Worm (Caenorhabditis elegans): ENCODE data around the gene cutl-24.

- TF ChIP-seq hlh-30 (tag; optimal IDR thresholded peaks at IDR 0.05; ENCODE audit: insufficient read depth) (no peak), egl-27 (tag; optimal IDR thresholded peaks at IDR 0.05) (no peak), hmg-1.1 (GFP tag; IDR thresholded peaks at IDR 0.05) (no peak), Y48G9A.11 (GFP tag; IDR thresholded peaks at IDR 0.05) (no peak), ceh-32 (tag; optimal IDR thresholded peaks at IDR 0.05; ENCODE audit: poor library complexity) (no peak), lin-13 (GFP tag; optimal IDR thresholded peaks at IDR 0.05) (no peak), nhr-76 (tag; optimal IDR thresholded peaks at IDR 0.05) (no peak), mep-1 (tag; optimal IDR thresholded peaks at IDR 0.05) (no peak), ztf-7 (tag; optimal IDR thresholded peaks at IDR 0.05) (no peak), ama-1 (optimal IDR thresholded peaks at IDR 0.05) (no peak), dve-1 (tag; optimal IDR thresholded peaks at IDR 0.05; ENCODE audit: insufficient read depth) (no peak), daf-12 (tag; optimal IDR thresholded peaks at IDR 0.05) (no peak), lir-3 (tag; optimal IDR thresholded peaks at IDR 0.05) (no peak), unc-39 (tag; optimal IDR thresholded peaks at IDR 0.05) (no peak)
These were observed 21.2 kb downstream of the cutl-24 start for ce11 chrIV:186110-186509.
